Worm (Caenorhabditis elegans) whole organism, young adult: ENCODE data around the gene T01D3.6.

Experiments
- C06A6.2 ChIP-seq: fragments of 200-800 bp; sonication (Bioruptor generic); conservative IDR thresholded peaks from 2 replicates; pipeline ENCODE4 v1.3.6; 2022; ENCODE audit warnings: missing genetic modification characterization, missing compliant biosample characterization
- C17E4.6 ChIP-seq: fragments of 200-800 bp; sonication (Bioruptor generic); IDR thresholded peaks from 2 replicates; pipeline ENCODE4 v1.3.6; 2022; ENCODE audit warnings: missing genetic modification reagents, missing genetic modification characterization, missing compliant biosample characterization
- F22D6.2 ChIP-seq: sonication (generic microtip); optimal IDR thresholded peaks from 2 replicates; lab custom pipeline; 2016; ENCODE audit warnings: mild to moderate bottlenecking, missing genetic modification characterization, missing compliant biosample characterization
- K11D2.4 ChIP-seq: fragments of 200-800 bp; sonication (Bioruptor generic); IDR thresholded peaks from 2 replicates; pipeline ENCODE4 v1.3.6; 2022; ENCODE audit warnings: missing genetic modification reagents, missing genetic modification characterization, missing compliant biosample characterization
- K12H6.12 ChIP-seq: fragments of 200-800 bp; sonication (Bioruptor generic); optimal IDR thresholded peaks from 2 replicates; lab custom pipeline; 2018; ENCODE audit warnings: mild to moderate bottlenecking, missing genetic modification characterization, missing compliant biosample characterization
- lag-1 ChIP-seq: fragments of 200-800 bp; sonication (Bioruptor generic); IDR thresholded peaks from 2 replicates; pipeline ENCODE4 v1.3.6; 2022; ENCODE audit warnings: missing genetic modification reagents, missing genetic modification characterization, missing compliant biosample characterization
- madf-10 ChIP-seq: sonication (generic microtip); optimal IDR thresholded peaks from 2 replicates; lab custom pipeline; 2016; ENCODE audit warnings: mild to moderate bottlenecking, missing genetic modification characterization, missing compliant biosample characterization
- pha-4 ChIP-seq: fragments of 150-350 bp; sonication (generic microtip); optimal IDR thresholded peaks from 2 replicates; lab custom pipeline; 2014; ENCODE audit warnings: missing biosample characterization, missing genetic modification reagents, missing genetic modification characterization
- rcor-1 ChIP-seq: fragments of 200-800 bp; sonication (Bioruptor generic); IDR thresholded peaks from 2 replicates; pipeline ENCODE4 v1.3.6; 2022; ENCODE audit warnings: missing genetic modification reagents, missing genetic modification characterization, missing compliant biosample characterization
- snpc-4 ChIP-seq, 5 experiments: fragments of 150-350 bp in 1 of 5; sonication (generic microtip) in 4 of 5; optimal IDR thresholded peaks; 2 replicates each; lab custom pipeline; 2014 to 2018; ENCODE audit warnings: missing genetic modification characterization in 5 of 5, missing biosample characterization in 3 of 5, antibody characterized with exemption in 2 of 5, mild to moderate bottlenecking in 2 of 5, missing compliant biosample characterization in 2 of 5, missing genotype in 2 of 5, moderate library complexity in 2 of 5, missing genetic modification reagents in 1 of 5
- tlf-1 ChIP-seq: fragments of 200-800 bp; sonication (Bioruptor generic); optimal IDR thresholded peaks from 2 replicates; lab custom pipeline; 2018; ENCODE audit warnings: mild to moderate bottlenecking, missing genetic modification characterization, missing compliant biosample characterization
- unc-62 ChIP-seq: fragments of 150-350 bp; optimal IDR thresholded peaks from 2 replicates; lab custom pipeline; 2014; ENCODE audit warnings: missing biosample characterization, missing genetic modification reagents, missing genetic modification characterization

DNA sequence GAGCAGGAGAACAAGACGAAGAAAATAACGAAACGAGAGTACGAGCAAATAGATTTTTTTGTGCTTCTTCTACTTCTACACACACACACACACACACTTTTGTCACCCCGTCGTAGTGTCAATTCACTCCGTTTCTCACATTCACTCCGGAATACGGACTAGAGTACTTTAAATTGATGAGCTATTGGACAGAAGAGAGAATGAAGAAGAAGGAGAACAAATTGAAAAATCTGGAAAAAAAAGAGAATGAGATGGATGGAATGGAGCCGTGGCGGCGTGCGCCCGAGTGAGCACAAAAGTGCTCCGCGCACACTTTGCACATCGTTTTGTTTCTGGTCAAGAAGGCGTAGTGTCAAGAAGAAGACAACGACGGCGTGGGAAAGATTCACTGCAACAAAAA, 29.1 kb upstream of the T01D3.6 start:
- TF ChIP-seq tlf-1 (GFP tag; lab: Kevin White, UChicago): no peak
- TF ChIP-seq lag-1 (GFP tag; lab: Robert Waterston, UW): no peak
- TF ChIP-seq F22D6.2 (tag; lab: Kevin White, UChicago): no peak
- TF ChIP-seq snpc-4 (GFP tag; optimal IDR thresholded peaks at IDR 0.05; lab: Kevin White, UChicago): no peak
- no peak for TF ChIP-seq snpc-4 (tag; optimal IDR thresholded peaks at IDR 0.05; lab: Kevin White, UChicago)
- no peak for TF ChIP-seq pha-4
- no peak for TF ChIP-seq C17E4.6 (GFP tag; lab: Robert Waterston, UW)
- TF ChIP-seq madf-10 (tag; lab: Kevin White, UChicago): no peak
- no peak for TF ChIP-seq C06A6.2
- no peak for TF ChIP-seq unc-62 (GFP tag; lab: Kevin White, UChicago)
- TF ChIP-seq K12H6.12 (tag; lab: Kevin White, UChicago): no peak
- no peak for TF ChIP-seq K11D2.4 (GFP tag; lab: Robert Waterston, UW)
- no peak for TF ChIP-seq rcor-1 (GFP tag; lab: Robert Waterston, UW)
